Fruit fly (Drosophila melanogaster): ENCODE data around the gene Brd7-9.

Gene Brd7-9

dm6 chr2L:7782788-7783401, at the start of gene Brd7-9 (continued):
- TF ChIP-seq CG4404 (GFP tag; IDR thresholded peaks at IDR 0.05): peak; percentile 22; the same call in 1 of the 2 replicates
- TF ChIP-seq ab (GFP tag; optimal IDR thresholded peaks at IDR 0.05): no peak
- TF ChIP-seq CG1792 (GFP tag; optimal IDR thresholded peaks at IDR 0.05): peak; percentile 26
- peak; percentile 51 for TF ChIP-seq pum (GFP tag; optimal IDR thresholded peaks at IDR 0.05)
- peak; percentile 79 for TF ChIP-seq ap (GFP tag; IDR thresholded peaks at IDR 0.05)
- peak; percentile 48 for TF ChIP-seq CG31365 (tag; optimal IDR thresholded peaks at IDR 0.05)
- 0 out of 3 replicates have a peak, but pooled peaks have one; percentile 31 for TF ChIP-seq CG14860 (GFP tag; IDR thresholded peaks at IDR 0.05; ENCODE audit: partially characterized antibody)
- peak; percentile 80 for TF ChIP-seq CG16779 (GFP tag; IDR thresholded peaks at IDR 0.05)
- peak; percentile 70 for TF ChIP-seq toy (GFP tag; IDR thresholded peaks at IDR 0.05)
- TF ChIP-seq Hand (GFP tag; optimal IDR thresholded peaks at IDR 0.05): peak; percentile 55
- peak; percentile 39; the same call in 1 of the 2 replicates for TF ChIP-seq Adf1 (GFP tag; IDR thresholded peaks at IDR 0.05)
- no peak for TF ChIP-seq tll (GFP tag; optimal IDR thresholded peaks at IDR 0.05)
- TF ChIP-seq lab (GFP tag; optimal IDR thresholded peaks at IDR 0.05): peak; percentile 89
- peak; percentile 29 for TF ChIP-seq sug (tag; optimal IDR thresholded peaks at IDR 0.05)
- peak; percentile 80 for TF ChIP-seq Meics (GFP tag; optimal IDR thresholded peaks at IDR 0.05)
- peak; percentile 61 for TF ChIP-seq pzg (GFP tag; optimal IDR thresholded peaks at IDR 0.05)
- peak; percentile 76 for TF ChIP-seq CG6813 (GFP tag; optimal IDR thresholded peaks at IDR 0.05)
- TF ChIP-seq CG5953 (GFP tag; IDR thresholded peaks at IDR 0.05): peak; percentile 72
- TF ChIP-seq CHES-1-like (GFP tag; optimal IDR thresholded peaks at IDR 0.05): peak; percentile 25
- TF ChIP-seq hth (optimal IDR thresholded peaks at IDR 0.05): no peak
- peak; percentile 44 for TF ChIP-seq croc (GFP tag; conservative IDR thresholded peaks at IDR 0.05)
- no peak for TF ChIP-seq prd (optimal IDR thresholded peaks at IDR 0.05)
- TF ChIP-seq prd (GFP tag; IDR thresholded peaks at IDR 0.05): peak; percentile 78
- TF ChIP-seq ham (GFP tag; IDR thresholded peaks at IDR 0.05): 0 out of 2 replicates have a peak, but pooled peaks have one; percentile 41
- no peak for TF ChIP-seq jigr1 (GFP tag; IDR thresholded peaks at IDR 0.05)
- TF ChIP-seq Opbp (GFP tag; IDR thresholded peaks at IDR 0.05; ENCODE audit: partially characterized antibody): no peak
- no peak for TF ChIP-seq insv (GFP tag; optimal IDR thresholded peaks at IDR 0.05)
- TF ChIP-seq ara (GFP tag; IDR thresholded peaks at IDR 0.05): peak; percentile 72; the same call in 1 of the 2 replicates
- peak; percentile 75 for TF ChIP-seq ems (GFP tag; optimal IDR thresholded peaks at IDR 0.05)
- no peak for TF ChIP-seq da (GFP tag; optimal IDR thresholded peaks at IDR 0.05)
- TF ChIP-seq CG10274 (GFP tag; optimal IDR thresholded peaks at IDR 0.05): peak; percentile 7
- TF ChIP-seq pan (optimal IDR thresholded peaks at IDR 0.05): no peak
- peak in 1 of 2 experiments; percentile 87 for TF ChIP-seq pan (GFP tag; optimal IDR thresholded peaks at IDR 0.05 in 1 of 2, IDR thresholded peaks at IDR 0.05 in 1 of 2)
- no peak for TF ChIP-seq CG8281 (tag; optimal IDR thresholded peaks at IDR 0.05)
- peak; percentile 72; the same call in 1 of the 3 replicates for TF ChIP-seq CG3726 (GFP tag; IDR thresholded peaks at IDR 0.05)
- peak; percentile 1 for TF ChIP-seq btn (GFP tag; optimal IDR thresholded peaks at IDR 0.05)
- no peak for TF ChIP-seq CG4328 (GFP tag; optimal IDR thresholded peaks at IDR 0.05)
- no peak for TF ChIP-seq CG6791 (GFP tag; IDR thresholded peaks at IDR 0.05; ENCODE audit: partially characterized antibody)
- TF ChIP-seq disco-r (GFP tag; optimal IDR thresholded peaks at IDR 0.05): peak; percentile 26
- TF ChIP-seq CG43689 (GFP tag; IDR thresholded peaks at IDR 0.05): peak; percentile 43; the same call in 1 of the 2 replicates
- peak; percentile 56; the same call in 1 of the 2 replicates for TF ChIP-seq CG31224 (GFP tag; IDR thresholded peaks at IDR 0.05)
- TF ChIP-seq Hr39 (optimal IDR thresholded peaks at IDR 0.05): no peak
- peak; percentile 70 for TF ChIP-seq fd96Cb (tag; optimal IDR thresholded peaks at IDR 0.05)
- TF ChIP-seq Hr3 (GFP tag; optimal IDR thresholded peaks at IDR 0.05): peak; percentile 49
- TF ChIP-seq zfh1 (GFP tag; IDR thresholded peaks at IDR 0.05): peak; percentile 80
- TF ChIP-seq Rfx (GFP tag; IDR thresholded peaks at IDR 0.05): peak; percentile 87
- TF ChIP-seq CG1529 (GFP tag; optimal IDR thresholded peaks at IDR 0.05): peak; percentile 40
- TF ChIP-seq sim (GFP tag; IDR thresholded peaks at IDR 0.05): peak; percentile 67
- TF ChIP-seq CG12236 (GFP tag; optimal IDR thresholded peaks at IDR 0.05): no peak
- no peak for TF ChIP-seq ro (GFP tag; IDR thresholded peaks at IDR 0.05)
- TF ChIP-seq h (optimal IDR thresholded peaks at IDR 0.05): no peak
